Worm (Caenorhabditis elegans) whole organism, early embryonic: ENCODE data around the gene F31E8.5.
A peak's percentile ranks its signal among the peaks of the same experiment; 100 is the strongest.
"Not testable (repeated sequence)": the region's sequence is repeated elsewhere in the genome, so short reads cannot be mapped to it uniquely, and the experiment has no call there.

Experiments used
- B0310.2 ChIP-seq: sonication (generic microtip); optimal IDR thresholded peaks from 2 replicates; lab custom pipeline; 2016; ENCODE audit warnings: mild to moderate bottlenecking, missing genetic modification characterization, missing compliant biosample characterization
- F13C5.2 ChIP-seq: sonication (generic microtip); optimal IDR thresholded peaks from 2 replicates; lab custom pipeline; 2017; ENCODE audit warnings: mild to moderate bottlenecking, missing genetic modification characterization, inconsistent platforms, missing compliant biosample characterization
- aly-1 ChIP-seq: sonication (generic microtip); optimal IDR thresholded peaks from 2 replicates; lab custom pipeline; 2016; ENCODE audit warnings: missing genetic modification characterization, missing compliant biosample characterization
- ama-1 ChIP-seq: fragments of 150-350 bp; optimal IDR thresholded peaks from 2 replicates; lab custom pipeline; 2014
- ceh-13 ChIP-seq: fragments of 200-800 bp; sonication (Bioruptor generic); optimal IDR thresholded peaks from 2 replicates; lab custom pipeline; 2018; ENCODE audit warnings: mild to moderate bottlenecking, missing genetic modification characterization, missing compliant biosample characterization
- ceh-36 ChIP-seq: sonication (generic microtip); optimal IDR thresholded peaks from 2 replicates; lab custom pipeline; 2016; ENCODE audit warnings: missing genetic modification characterization, inconsistent platforms, missing compliant biosample characterization
- ets-7 ChIP-seq: sonication (generic microtip); optimal IDR thresholded peaks from 2 replicates; lab custom pipeline; 2016; ENCODE audit warnings: missing genotype, missing genetic modification characterization, missing compliant biosample characterization
- flt-1 ChIP-seq: fragments of 200-800 bp; sonication (Bioruptor generic); IDR thresholded peaks from 2 replicates; pipeline ENCODE4 v1.3.6; 2022; ENCODE audit warnings: missing genetic modification characterization, missing compliant biosample characterization
- hmbx-1 ChIP-seq: sonication (generic microtip); optimal IDR thresholded peaks from 2 replicates; lab custom pipeline; 2016; ENCODE audit warnings: mild to moderate bottlenecking, missing genetic modification characterization, missing compliant biosample characterization
- hmg-4 ChIP-seq: fragments of 200-800 bp; sonication (Bioruptor generic); optimal IDR thresholded peaks from 2 replicates; lab custom pipeline; 2018; ENCODE audit warnings: mild to moderate bottlenecking, missing genetic modification characterization, missing compliant biosample characterization
- hnd-1 ChIP-seq: sonication (generic microtip); optimal IDR thresholded peaks from 2 replicates; lab custom pipeline; 2016; ENCODE audit warnings: missing genetic modification characterization, missing compliant biosample characterization
- pes-1 ChIP-seq: fragments of 200-800 bp; sonication (Bioruptor generic); IDR thresholded peaks from 2 replicates; pipeline ENCODE4 v1.3.6; 2022; ENCODE audit warnings: missing genetic modification reagents, missing genetic modification characterization, missing compliant biosample characterization
- scrt-1 ChIP-seq: fragments of 200-800 bp; sonication (Bioruptor generic); IDR thresholded peaks from 2 replicates; pipeline ENCODE4 v1.3.6; 2022; ENCODE audit warnings: missing genetic modification characterization, missing compliant biosample characterization
- sea-1 ChIP-seq: fragments of 200-800 bp; sonication (Bioruptor generic); conservative IDR thresholded peaks from 2 replicates; pipeline ENCODE4 v1.3.6; 2022; ENCODE audit warnings: missing genetic modification characterization, missing compliant biosample characterization
- tbx-11 ChIP-seq: fragments of 200-800 bp; sonication (Bioruptor generic); IDR thresholded peaks from 2 replicates; pipeline ENCODE4 v1.3.6; 2022; ENCODE audit warnings: missing genetic modification characterization, missing compliant biosample characterization
- tbx-37 ChIP-seq: fragments of 200-800 bp; sonication (Bioruptor generic); conservative IDR thresholded peaks from 2 replicates; pipeline ENCODE4 v1.3.6; 2022; ENCODE audit warnings: missing genetic modification reagents, missing genetic modification characterization, missing compliant biosample characterization
- tra-4 ChIP-seq: sonication (generic microtip); optimal IDR thresholded peaks from 2 replicates; lab custom pipeline; 2017; ENCODE audit warnings: missing genetic modification characterization, missing compliant biosample characterization

Gene F31E8.5

ce11 chrII:6781231-6781630, 25.8 kb downstream of the F31E8.5 start:
- TF ChIP-seq hmbx-1 (tag; lab: Kevin White, UChicago), result no peak
- no peak for TF ChIP-seq B0310.2 (tag; lab: Kevin White, UChicago)
- no peak for TF ChIP-seq flt-1 (GFP tag; lab: Robert Waterston, UW)
- TF ChIP-seq pes-1, result no peak
- no peak for TF ChIP-seq tbx-11 (GFP tag; lab: Robert Waterston, UW)
- TF ChIP-seq tra-4, result no peak
- no peak for TF ChIP-seq ets-7 (tag; lab: Kevin White, UChicago)
- TF ChIP-seq ceh-13 (GFP tag; lab: Kevin White, UChicago), result no peak
- TF ChIP-seq aly-1, result no peak
- no peak for TF ChIP-seq hmg-4
- no peak for TF ChIP-seq ceh-36
- TF ChIP-seq tbx-37 (GFP tag; lab: Robert Waterston, UW), result no peak

DNA sequence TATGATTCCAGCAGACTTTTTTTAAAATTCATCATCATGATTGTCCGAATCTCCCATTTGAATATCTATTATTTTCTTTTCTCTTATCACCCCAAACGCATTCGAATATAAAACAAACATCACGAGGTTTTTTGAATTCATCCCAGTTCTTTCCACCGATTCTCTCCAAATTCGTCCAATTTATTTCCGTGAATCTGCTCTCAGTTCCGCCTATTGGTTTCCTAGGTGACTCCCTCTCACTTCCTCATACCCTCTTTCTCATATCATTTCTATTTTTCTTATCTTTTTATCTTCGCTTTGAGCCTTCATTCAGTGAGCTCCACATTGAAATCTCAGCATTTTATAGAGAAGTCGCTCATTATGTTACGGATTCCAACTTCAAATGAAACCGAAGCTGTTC, 28.0 kb downstream of the F31E8.5 start, which contains the start of gene T13C2.7:
T13C2.7 (plus strand) TSS at position 301 of the 400 bp plus-strand sequence.
- TF ChIP-seq F13C5.2 (no peak), ceh-13 (GFP tag; lab: Kevin White, UChicago) (no peak), flt-1 (GFP tag; lab: Robert Waterston, UW) (no peak), sea-1 (GFP tag; lab: Robert Waterston, UW) (no peak), tbx-37 (GFP tag; lab: Robert Waterston, UW) (no peak), hmbx-1 (tag; lab: Kevin White, UChicago) (no peak), tbx-11 (GFP tag; lab: Robert Waterston, UW) (no peak), hnd-1 (tag; lab: Kevin White, UChicago) (no peak), ama-1 (lab: Kevin White, UChicago) (no peak), aly-1 (no peak), tra-4 (no peak), pes-1 (no peak), ceh-36 (no peak), ets-7 (tag; lab: Kevin White, UChicago) (no peak), scrt-1 (GFP tag; lab: Robert Waterston, UW) (no peak), hmg-4 (no peak), B0310.2 (tag; lab: Kevin White, UChicago) (no peak)

ce11 chrII:6776418-6777034, 30.5 kb downstream of the F31E8.5 start, which contains the start of gene ssup-72:
Gene ssup-72, plus strand, starts transcription at chrII:6776598.
- TF ChIP-seq ceh-36, result no peak
- peak; percentile 35 for TF ChIP-seq hmg-4
- no peak for TF ChIP-seq scrt-1 (GFP tag; lab: Robert Waterston, UW)
- TF ChIP-seq hnd-1 (tag; lab: Kevin White, UChicago), result no peak
- peak; percentile 75 for TF ChIP-seq tbx-37 (GFP tag; lab: Robert Waterston, UW)
- no peak for TF ChIP-seq tbx-11 (GFP tag; lab: Robert Waterston, UW)
- TF ChIP-seq B0310.2 (tag; lab: Kevin White, UChicago), result no peak
- TF ChIP-seq ama-1 (lab: Kevin White, UChicago), result no peak
- no peak for TF ChIP-seq hmbx-1 (tag; lab: Kevin White, UChicago)
- TF ChIP-seq ets-7 (tag; lab: Kevin White, UChicago), result no peak

- TF ChIP-seq ama-1 (lab: Kevin White, UChicago); B0310.2 (tag; lab: Kevin White, UChicago); hnd-1 (tag; lab: Kevin White, UChicago): not testable (repeated sequence)
These were observed 32.0 kb downstream of the F31E8.5 start, which contains the start of gene agr-1 for ce11 chrII:6775076-6775475. Gene agr-1, minus strand, starts transcription at chrII:6775176.

ce11 chrII:6772482-6772881, 34.6 kb downstream of the F31E8.5 start:
- TF ChIP-seq sea-1 (GFP tag; lab: Robert Waterston, UW), result no peak
- TF ChIP-seq tbx-11 (GFP tag; lab: Robert Waterston, UW), result no peak
- no peak for TF ChIP-seq tbx-37 (GFP tag; lab: Robert Waterston, UW)
- no peak for TF ChIP-seq F13C5.2
- TF ChIP-seq scrt-1 (GFP tag; lab: Robert Waterston, UW), result no peak
- no peak for TF ChIP-seq ama-1 (lab: Kevin White, UChicago)
- no peak for TF ChIP-seq B0310.2 (tag; lab: Kevin White, UChicago)
- no peak for TF ChIP-seq ceh-13 (GFP tag; lab: Kevin White, UChicago)
- no peak for TF ChIP-seq ets-7 (tag; lab: Kevin White, UChicago)
- TF ChIP-seq ceh-36, result no peak
- no peak for TF ChIP-seq flt-1 (GFP tag; lab: Robert Waterston, UW)

DNA sequence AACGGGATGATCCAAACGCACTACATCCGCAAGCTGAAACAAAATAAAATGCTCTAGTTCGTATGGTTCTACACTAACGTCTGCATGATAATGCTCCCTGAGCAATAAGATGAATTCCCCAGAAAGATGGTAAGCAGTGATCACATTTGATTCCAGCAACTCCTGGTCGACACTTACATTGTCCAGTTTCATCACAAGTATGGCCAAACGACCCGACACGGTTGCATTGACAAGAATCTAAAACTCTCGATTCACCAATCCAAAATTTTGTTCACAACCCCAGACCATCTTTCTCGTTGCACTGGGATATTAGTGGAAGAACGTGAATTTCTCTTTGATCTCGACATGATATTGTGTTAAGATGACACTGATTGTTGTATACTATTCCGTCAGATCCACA, 37.0 kb downstream of the F31E8.5 start:
- 0 out of 2 replicates have a peak, but pooled peaks have one; percentile 40 for TF ChIP-seq scrt-1 (GFP tag; lab: Robert Waterston, UW)
- TF ChIP-seq tra-4, result no peak

- no peak for TF ChIP-seq sea-1 (GFP tag; lab: Robert Waterston, UW)
- TF ChIP-seq ets-7 (tag; lab: Kevin White, UChicago), result no peak
- TF ChIP-seq hmg-4, result no peak
- no peak for TF ChIP-seq ceh-36
- TF ChIP-seq tbx-11 (GFP tag; lab: Robert Waterston, UW), result no peak
- no peak for TF ChIP-seq hmbx-1 (tag; lab: Kevin White, UChicago)
These were observed 39.0 kb downstream of the F31E8.5 start, which contains the start of gene F41G3.18 for ce11 chrII:6768014-6768413. Gene F41G3.18, plus strand, starts transcription at chrII:6768314.

ce11 chrII:6764734-6765133, 42.3 kb downstream of the F31E8.5 start, which contains the start of gene nlp-50:
Gene nlp-50, plus strand, starts transcription at chrII:6765034.
- TF ChIP-seq flt-1 (GFP tag; lab: Robert Waterston, UW), result no peak
